Worm (Caenorhabditis elegans): Measurements from ENCODE around the gene pvf-1.
A peak's percentile ranks its signal among the peaks of the same experiment; 100 is the strongest.

pvf-1 gene

DNA sequence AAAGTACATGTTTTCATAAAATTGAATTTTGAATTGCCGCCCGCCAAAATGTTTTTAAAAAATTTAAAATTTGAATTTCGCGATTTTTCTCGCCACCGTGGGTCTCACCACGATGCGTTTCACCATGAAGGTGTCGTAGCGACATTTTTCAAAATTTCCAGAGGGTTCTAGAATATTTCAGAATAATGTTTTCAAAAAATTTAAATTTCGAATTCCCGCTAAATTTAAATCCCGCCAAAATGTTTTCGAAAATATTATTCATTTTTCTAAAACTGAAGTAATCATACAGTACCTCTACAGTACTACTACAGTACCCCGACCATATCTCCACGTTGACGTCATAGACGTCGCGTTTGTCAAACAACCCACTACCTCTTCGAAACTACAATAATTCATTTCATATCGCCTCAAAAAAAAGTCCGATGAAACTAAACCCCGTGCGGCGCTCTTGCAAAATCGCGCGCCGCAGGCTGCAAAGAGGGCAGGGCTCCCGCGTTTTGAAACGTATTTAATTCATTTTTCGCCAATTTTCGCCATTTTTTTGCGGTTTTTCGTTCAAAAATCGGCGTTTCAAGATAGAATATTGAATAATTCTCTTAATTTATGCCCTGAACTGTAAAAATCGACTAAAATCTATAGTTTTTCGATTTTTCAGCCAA, at the start of gene pvf-1, which contains the start of gene Y39A3CL.7 (continued):
- TF ChIP-seq pag-3 (tag; optimal IDR thresholded peaks at IDR 0.05; ENCODE audit: borderline replicate concordance) (no peak), ceh-22 (tag; optimal IDR thresholded peaks at IDR 0.05) (no peak), ceh-19 (GFP tag; optimal IDR thresholded peaks at IDR 0.05) (peak; percentile 61), unc-42 (tag; optimal IDR thresholded peaks at IDR 0.05) (peak; percentile 6), syd-9 (tag; optimal IDR thresholded peaks at IDR 0.05) (no peak), ama-1 (optimal IDR thresholded peaks at IDR 0.05) (no peak), hlh-6 (tag; optimal IDR thresholded peaks at IDR 0.05) (peak; percentile 47), pax-1 (tag; optimal IDR thresholded peaks at IDR 0.05) (no peak), ceh-30 (tag; optimal IDR thresholded peaks at IDR 0.05) (no peak), eyg-1 (tag; optimal IDR thresholded peaks at IDR 0.05) (no peak), unc-3 (GFP tag; conservative IDR thresholded peaks at IDR 0.05) (peak; percentile 43; the same call in 1 of the 2 replicates), unc-3 (tag; optimal IDR thresholded peaks at IDR 0.05) (peak; percentile 25)

DNA sequence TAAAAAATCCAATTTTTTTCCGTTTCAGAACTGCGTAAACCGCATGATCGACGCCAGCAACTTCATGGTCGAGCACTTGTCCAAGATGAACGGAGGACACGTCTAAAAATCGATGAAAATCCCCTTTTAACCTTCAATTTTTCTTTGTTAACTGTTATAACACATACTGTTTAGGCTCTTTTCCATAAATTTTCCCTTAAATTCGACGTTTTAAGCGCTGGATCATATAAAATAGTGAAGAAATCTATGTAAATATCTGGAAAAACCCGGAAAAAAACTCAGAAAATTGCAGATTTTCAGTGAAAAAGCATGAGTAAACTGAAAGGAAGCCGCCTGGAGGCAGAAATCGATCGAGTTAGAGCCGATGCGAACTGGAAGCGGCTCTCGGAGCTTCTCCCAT, 36.0 kb upstream of the pvf-1 start, which contains the start of gene ttc-7:
Gene ttc-7 (plus strand): TSS at position 301 of the 400 bp plus-strand sequence.
- no peak for TF ChIP-seq dmd-4 (tag; optimal IDR thresholded peaks at IDR 0.05; ENCODE audit: borderline replicate concordance)
- TF ChIP-seq hlh-8 (tag; optimal IDR thresholded peaks at IDR 0.05), result no peak
- TF ChIP-seq unc-3 (GFP tag; conservative IDR thresholded peaks at IDR 0.05), result no peak
- TF ChIP-seq unc-3 (tag; optimal IDR thresholded peaks at IDR 0.05), result no peak
- no peak for TF ChIP-seq ceh-9 (tag; optimal IDR thresholded peaks at IDR 0.05)
- TF ChIP-seq hlh-15 (tag; optimal IDR thresholded peaks at IDR 0.05), result no peak

DNA sequence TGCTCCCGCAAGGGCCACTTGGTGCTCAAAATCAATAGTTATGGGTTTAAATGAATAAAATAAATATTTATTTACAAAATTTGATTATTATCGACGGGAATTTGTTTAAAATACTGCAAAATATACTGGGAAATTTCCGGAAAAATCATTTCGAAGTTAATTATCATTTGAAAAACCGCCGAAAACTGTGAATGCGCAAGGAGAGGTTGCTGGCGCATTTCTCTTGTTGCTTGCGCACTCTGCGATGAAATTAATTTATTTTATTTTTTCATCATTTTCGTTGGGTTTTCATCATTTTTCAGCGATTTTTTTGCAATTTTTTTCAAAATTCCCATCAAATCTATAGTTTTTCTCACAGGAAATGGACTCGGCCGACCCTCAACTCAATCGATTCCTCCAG, 35.4 kb upstream of the pvf-1 start, which contains the start of gene ddp-1:
Gene ddp-1 (plus strand): TSS at position 357 of the 400 bp plus-strand sequence.
- TF ChIP-seq unc-42 (tag; optimal IDR thresholded peaks at IDR 0.05) (peak; percentile 93), fax-1 (tag; optimal IDR thresholded peaks at IDR 0.05) (peak; percentile 47), K09A11.1 (tag; optimal IDR thresholded peaks at IDR 0.05; ENCODE audit: insufficient read depth) (peak; percentile 71), ceh-24 (tag; optimal IDR thresholded peaks at IDR 0.05) (peak; percentile 61), pros-1 (tag; optimal IDR thresholded peaks at IDR 0.05) (no peak), madf-2 (tag; optimal IDR thresholded peaks at IDR 0.05) (peak; percentile 78), ceh-2 (tag; optimal IDR thresholded peaks at IDR 0.05) (peak; percentile 65), ceh-30 (tag; optimal IDR thresholded peaks at IDR 0.05) (no peak), nfya-1 (tag; optimal IDR thresholded peaks at IDR 0.05) (peak; percentile 85), tbx-2 (tag; optimal IDR thresholded peaks at IDR 0.05) (peak; percentile 77), lin-11 (tag; optimal IDR thresholded peaks at IDR 0.05) (peak; percentile 47), pax-1 (tag; optimal IDR thresholded peaks at IDR 0.05) (no peak), unc-3 (GFP tag; conservative IDR thresholded peaks at IDR 0.05) (peak; percentile 81), unc-3 (tag; optimal IDR thresholded peaks at IDR 0.05) (peak; percentile 51), ceh-45 (GFP tag; IDR thresholded peaks at IDR 0.05) (peak; percentile 71; the same call in 1 of the 2 replicates), sox-4 (tag; optimal IDR thresholded peaks at IDR 0.05) (peak; percentile 71), tbx-7 (tag; optimal IDR thresholded peaks at IDR 0.05) (no peak), ets-4 (tag; optimal IDR thresholded peaks at IDR 0.05) (peak; percentile 75), ceh-31 (tag; optimal IDR thresholded peaks at IDR 0.05) (peak; percentile 64), ceh-9 (tag; optimal IDR thresholded peaks at IDR 0.05) (no peak), F13H6.1 (tag; optimal IDR thresholded peaks at IDR 0.05) (peak; percentile 25), ceh-18 (tag; optimal IDR thresholded peaks at IDR 0.05) (peak; percentile 59), sdc-2 (tag; optimal IDR thresholded peaks at IDR 0.05) (peak; percentile 28), ceh-14 (tag; optimal IDR thresholded peaks at IDR 0.05) (peak; percentile 94), ama-1 (optimal IDR thresholded peaks at IDR 0.05) (no peak), unc-55 (GFP tag; optimal IDR thresholded peaks at IDR 0.05) (no peak), nhr-232 (tag; optimal IDR thresholded peaks at IDR 0.05) (no peak), C08G9.2 (tag; optimal IDR thresholded peaks at IDR 0.05) (peak; percentile 36), ref-2 (tag; optimal IDR thresholded peaks at IDR 0.05) (peak; percentile 75), ceh-48 (tag; optimal IDR thresholded peaks at IDR 0.05) (peak; percentile 60), ahr-1 (tag; optimal IDR thresholded peaks at IDR 0.05) (no peak), eyg-1 (tag; optimal IDR thresholded peaks at IDR 0.05) (peak; percentile 26), unc-86 (tag; optimal IDR thresholded peaks at IDR 0.05) (peak; percentile 77), rnt-1 (tag; optimal IDR thresholded peaks at IDR 0.05) (peak; percentile 52), fkh-6 (tag; optimal IDR thresholded peaks at IDR 0.05) (peak; percentile 13), zip-5 (tag; optimal IDR thresholded peaks at IDR 0.05) (peak; percentile 7), ceh-6 (GFP tag; optimal IDR thresholded peaks at IDR 0.05) (peak; percentile 39), nhr-11 (tag; optimal IDR thresholded peaks at IDR 0.05) (no peak), syd-9 (tag; optimal IDR thresholded peaks at IDR 0.05) (no peak), pha-4 (tag; optimal IDR thresholded peaks at IDR 0.05) (no peak)
